Fruit fly (Drosophila melanogaster) whole organism, pupa: Measurements from ENCODE around the gene fit.

Experiments
- CG10348 ChIP-seq: fragments of 200-800 bp; sonication (Bioruptor generic); IDR thresholded peaks from 2 replicates; pipeline ENCODE4 v1.3.6; 2022; ENCODE audit warnings: missing biosample characterization, missing genetic modification characterization
- CG12605 ChIP-seq: fragments of 200-800 bp; sonication (Bioruptor generic); IDR thresholded peaks from 2 replicates; pipeline ENCODE4 v1.3.6; 2022; ENCODE audit warnings: missing biosample characterization, missing genetic modification characterization
- CG13204 ChIP-seq: fragments of 200-800 bp; sonication (Bioruptor generic); optimal IDR thresholded peaks from 2 replicates; lab custom pipeline; 2018; ENCODE audit warnings: missing biosample characterization, mild to moderate bottlenecking, missing genetic modification characterization, moderate library complexity
- CG14655 ChIP-seq: fragments of 200-800 bp; sonication (Bioruptor generic); optimal IDR thresholded peaks from 3 replicates; lab custom pipeline; 2017; ENCODE audit warnings: mild to moderate bottlenecking, missing biosample characterization, missing genetic modification reagents, missing genetic modification characterization
- CG15710 ChIP-seq: fragments of 200-800 bp; sonication (Bioruptor generic); optimal IDR thresholded peaks from 2 replicates; lab custom pipeline; 2018; ENCODE audit warnings: missing biosample characterization, mild to moderate bottlenecking, missing genetic modification characterization, moderate library complexity
- CG17806 ChIP-seq: fragments of 200-800 bp; sonication (Bioruptor generic); optimal IDR thresholded peaks from 2 replicates; lab custom pipeline; 2018; ENCODE audit warnings: missing biosample characterization, mild to moderate bottlenecking, missing genetic modification characterization, moderate library complexity
- CG32121 ChIP-seq: fragments of 200-800 bp; sonication (Bioruptor generic); IDR thresholded peaks from 2 replicates; pipeline ENCODE4 v1.3.6; 2022; ENCODE audit warnings: missing biosample characterization, missing genetic modification characterization
- CG34367 ChIP-seq: fragments of 200-800 bp; sonication (Bioruptor generic); optimal IDR thresholded peaks from 2 replicates; lab custom pipeline; 2018; ENCODE audit warnings: missing biosample characterization, mild to moderate bottlenecking, missing genetic modification characterization
- CG4496 ChIP-seq: fragments of 200-800 bp; sonication (Bioruptor generic); IDR thresholded peaks from 3 replicates; pipeline ENCODE4 v1.3.6; 2022; ENCODE audit warnings: missing biosample characterization, missing genetic modification characterization
- CG8159 ChIP-seq: fragments of 200-800 bp; sonication (Bioruptor generic); optimal IDR thresholded peaks from 3 replicates; lab custom pipeline; 2018; ENCODE audit warnings: missing biosample characterization, mild to moderate bottlenecking, missing genetic modification characterization, moderate library complexity
- CG8301 ChIP-seq: fragments of 200-800 bp; sonication (Bioruptor generic); optimal IDR thresholded peaks from 2 replicates; lab custom pipeline; 2018; ENCODE audit warnings: missing biosample characterization, mild to moderate bottlenecking, missing genetic modification characterization
- CG9948 ChIP-seq: fragments of 200-800 bp; sonication (Bioruptor generic); optimal IDR thresholded peaks from 2 replicates; lab custom pipeline; 2018; ENCODE audit warnings: missing biosample characterization, mild to moderate bottlenecking, missing genetic modification characterization, moderate library complexity
- D1 ChIP-seq: fragments of 200-800 bp; sonication (Bioruptor generic); optimal IDR thresholded peaks from 2 replicates; lab custom pipeline; 2018; ENCODE audit warnings: missing biosample characterization, mild to moderate bottlenecking, missing genetic modification characterization, moderate library complexity
- EcR ChIP-seq: fragments of 200-800 bp; sonication (Bioruptor generic); optimal IDR thresholded peaks from 3 replicates; lab custom pipeline; 2019; ENCODE audit warnings: missing biosample characterization, missing genetic modification characterization, mild to moderate bottlenecking, moderate library complexity, missing genetic modification reagents
- Ets98B ChIP-seq: fragments of 200-800 bp; sonication (Bioruptor generic); IDR thresholded peaks from 2 replicates; pipeline ENCODE4 v1.3.6; 2022; ENCODE audit warnings: missing biosample characterization, missing genetic modification characterization
- Pif1A ChIP-seq: fragments of 200-800 bp; sonication (Bioruptor generic); optimal IDR thresholded peaks from 3 replicates; lab custom pipeline; 2016; ENCODE audit warnings: missing biosample characterization, missing genetic modification characterization
- Pif1B ChIP-seq: fragments of 200-800 bp; sonication (Bioruptor generic); optimal IDR thresholded peaks from 3 replicates; lab custom pipeline; 2016; ENCODE audit warnings: missing biosample characterization, missing genetic modification characterization
- Snoo ChIP-seq: fragments of 200-800 bp; sonication (Bioruptor generic); optimal IDR thresholded peaks from 3 replicates; lab custom pipeline; 2017; ENCODE audit warnings: missing biosample characterization, mild to moderate bottlenecking, missing genetic modification characterization, inconsistent platforms
- fd96Ca ChIP-seq: fragments of 200-800 bp; sonication (Bioruptor generic); IDR thresholded peaks from 3 replicates; pipeline ENCODE4 v1.3.6; 2022; ENCODE audit warnings: missing biosample characterization, missing genetic modification characterization
- gl ChIP-seq: fragments of 200-800 bp; sonication (Bioruptor generic); optimal IDR thresholded peaks from 2 replicates; lab custom pipeline; 2018; ENCODE audit warnings: missing biosample characterization, mild to moderate bottlenecking, missing genetic modification characterization
- rn ChIP-seq: fragments of 200-800 bp; sonication (Bioruptor generic); IDR thresholded peaks from 2 replicates; pipeline ENCODE4 v1.3.6; 2022; ENCODE audit warnings: missing biosample characterization, missing genetic modification characterization

The fit gene

dm6 chr3R:21870158-21870971, 13.9 kb downstream of the fit start, which contains the start of gene CG31431:
Gene CG31431 (plus strand): TSS chr3R:21870681.
- TF ChIP-seq Snoo (tag; lab: Kevin White, UChicago) (peak; percentile 28), CG9948 (peak; percentile 81), CG34367 (tag; lab: Kevin White, UChicago) (peak; percentile 78), fd96Ca (GFP tag; lab: Robert Waterston, UW) (peak; percentile 90), EcR (GFP tag; lab: Kevin White, UChicago) (no peak), CG17806 (tag; lab: Kevin White, UChicago) (peak; percentile 87), Pif1B (GFP tag; lab: Kevin White, UChicago) (peak; percentile 82), rn (GFP tag; lab: Robert Waterston, UW) (peak; percentile 74), gl (tag; lab: Kevin White, UChicago) (peak; percentile 66), CG4496 (GFP tag; lab: Robert Waterston, UW) (peak; percentile 94), CG13204 (GFP tag; lab: Kevin White, UChicago) (no peak), Ets98B (GFP tag; lab: Robert Waterston, UW) (peak; percentile 93), CG15710 (tag; lab: Kevin White, UChicago) (peak; percentile 85), CG12605 (peak; percentile 90), D1 (tag; lab: Kevin White, UChicago) (no peak), CG8159 (tag; lab: Kevin White, UChicago) (peak; percentile 85), CG8301 (tag; lab: Kevin White, UChicago) (peak; percentile 91), CG10348 (peak; percentile 62), CG32121 (GFP tag; lab: Robert Waterston, UW) (peak; percentile 95), Pif1A (GFP tag; lab: Kevin White, UChicago) (peak; percentile 82), CG14655 (GFP tag; lab: Kevin White, UChicago) (peak; percentile 89)

dm6 chr3R:21869464-21870100, 14.7 kb downstream of the fit start, which contains the start of gene CG31174:
Gene CG31174 (minus strand): TSS chr3R:21869514.
- TF ChIP-seq CG9948 (no peak), Snoo (tag; lab: Kevin White, UChicago) (no peak), CG14655 (GFP tag; lab: Kevin White, UChicago) (no peak), CG32121 (GFP tag; lab: Robert Waterston, UW) (no peak), CG13204 (GFP tag; lab: Kevin White, UChicago) (no peak), Pif1A (GFP tag; lab: Kevin White, UChicago) (no peak), CG8301 (tag; lab: Kevin White, UChicago) (no peak), CG8159 (tag; lab: Kevin White, UChicago) (no peak), fd96Ca (GFP tag; lab: Robert Waterston, UW) (no peak), Ets98B (GFP tag; lab: Robert Waterston, UW) (no peak), EcR (GFP tag; lab: Kevin White, UChicago) (no peak), CG34367 (tag; lab: Kevin White, UChicago) (no peak), CG17806 (tag; lab: Kevin White, UChicago) (no peak), D1 (tag; lab: Kevin White, UChicago) (no peak), rn (GFP tag; lab: Robert Waterston, UW) (no peak), CG10348 (no peak), Pif1B (GFP tag; lab: Kevin White, UChicago) (no peak), CG12605 (no peak)
- TF ChIP-seq, all 21 proteins: peak for 0

dm6 chr3R:21867819-21868218, 16.4 kb downstream of the fit start, which contains the start of the genes CG6569 and Cby:
Gene CG6569 (minus strand): TSS chr3R:21867919.
Gene Cby (plus strand): TSS chr3R:21868003.
- TF ChIP-seq CG10348 = no peak
- TF ChIP-seq CG4496 (GFP tag; lab: Robert Waterston, UW) = no peak
- TF ChIP-seq fd96Ca (GFP tag; lab: Robert Waterston, UW) = no peak
- TF ChIP-seq Pif1A (GFP tag; lab: Kevin White, UChicago) = no peak
- no peak for TF ChIP-seq Pif1B (GFP tag; lab: Kevin White, UChicago)
- TF ChIP-seq rn (GFP tag; lab: Robert Waterston, UW) = no peak
- no peak for TF ChIP-seq CG8159 (tag; lab: Kevin White, UChicago)
- no peak for TF ChIP-seq CG17806 (tag; lab: Kevin White, UChicago)
- TF ChIP-seq Ets98B (GFP tag; lab: Robert Waterston, UW) = no peak
- TF ChIP-seq EcR (GFP tag; lab: Kevin White, UChicago) = no peak
- TF ChIP-seq CG13204 (GFP tag; lab: Kevin White, UChicago) = no peak
- no peak for TF ChIP-seq CG15710 (tag; lab: Kevin White, UChicago)
- TF ChIP-seq CG32121 (GFP tag; lab: Robert Waterston, UW) = no peak
- TF ChIP-seq CG9948 = no peak
- no peak for TF ChIP-seq D1 (tag; lab: Kevin White, UChicago)
- TF ChIP-seq CG12605 = no peak
- TF ChIP-seq Snoo (tag; lab: Kevin White, UChicago) = no peak
- TF ChIP-seq CG14655 (GFP tag; lab: Kevin White, UChicago) = no peak
- TF ChIP-seq CG8301 (tag; lab: Kevin White, UChicago) = no peak
- TF ChIP-seq CG34367 (tag; lab: Kevin White, UChicago) = no peak

dm6 chr3R:21864992-21865391, 19.3 kb downstream of the fit start, which contains the start of gene lsn:
Gene lsn (plus strand): TSS chr3R:21865168.
- peak; percentile 46 for TF ChIP-seq D1 (tag; lab: Kevin White, UChicago)
- TF ChIP-seq gl (tag; lab: Kevin White, UChicago) = no peak
